Worm (Caenorhabditis elegans) whole organism, young adult: ENCODE results near the gene dhhc-14.
A peak's percentile ranks its signal among the peaks of the same experiment; 100 is the strongest.

Experiments
- B0019.2 ChIP-seq: fragments of 200-800 bp; sonication (Bioruptor generic); conservative IDR thresholded peaks from 2 replicates; pipeline ENCODE4 v1.3.6; 2022; ENCODE audit warnings: missing genetic modification reagents, missing genetic modification characterization, missing compliant biosample characterization
- F10E7.11 ChIP-seq: sonication (generic microtip); optimal IDR thresholded peaks from 2 replicates; lab custom pipeline; 2017; ENCODE audit warnings: mild to moderate bottlenecking, missing genetic modification characterization, moderate library complexity, missing compliant biosample characterization
- F49E8.2 ChIP-seq: sonication (generic microtip); optimal IDR thresholded peaks from 3 replicates; lab custom pipeline; 2017; ENCODE audit warnings: missing genetic modification characterization, mild to moderate bottlenecking, missing compliant biosample characterization, antibody characterized with exemption, moderate library complexity; ENCODE audit not compliant: insufficient read depth
- F57C9.4 ChIP-seq: sonication (generic microtip); optimal IDR thresholded peaks from 2 replicates; lab custom pipeline; 2017; ENCODE audit warnings: mild to moderate bottlenecking, missing genetic modification characterization, missing compliant biosample characterization
- T07F8.4 ChIP-seq: sonication (generic microtip); optimal IDR thresholded peaks from 2 replicates; lab custom pipeline; 2016; ENCODE audit warnings: mild to moderate bottlenecking, missing genetic modification characterization, moderate library complexity, missing compliant biosample characterization
- Y53G8AR.9 ChIP-seq: fragments of 200-800 bp; sonication (Bioruptor generic); conservative IDR thresholded peaks from 2 replicates; pipeline ENCODE4 v1.3.6; 2022; ENCODE audit warnings: missing genetic modification reagents, missing genetic modification characterization, missing compliant biosample characterization
- ama-1 ChIP-seq, 3 experiments: fragments of 150-350 bp in 1 of 3; sonication (generic microtip) in 2 of 3; optimal IDR thresholded peaks; 2 replicates each; lab custom pipeline; 2014 to 2018; ENCODE audit warnings: missing biosample characterization in 2 of 3, missing genetic modification characterization in 2 of 3, missing genetic modification reagents in 2 of 3
- aptf-3 ChIP-seq: fragments of 200-800 bp; sonication (Bioruptor generic); IDR thresholded peaks from 2 replicates; pipeline ENCODE4 v1.3.6; 2022; ENCODE audit warnings: missing genetic modification characterization, missing compliant biosample characterization
- atf-7 ChIP-seq: sonication (generic microtip); optimal IDR thresholded peaks from 2 replicates; lab custom pipeline; 2017; ENCODE audit warnings: mild to moderate bottlenecking, missing genetic modification characterization, missing compliant biosample characterization
- athp-1 ChIP-seq: sonication (generic microtip); optimal IDR thresholded peaks from 2 replicates; lab custom pipeline; 2017; ENCODE audit warnings: mild to moderate bottlenecking, missing genetic modification characterization, missing compliant biosample characterization
- ccch-3 ChIP-seq: fragments of 200-800 bp; sonication (Bioruptor generic); optimal IDR thresholded peaks from 2 replicates; lab custom pipeline; 2018; ENCODE audit warnings: mild to moderate bottlenecking, missing genetic modification characterization, missing compliant biosample characterization
- cebp-2 ChIP-seq: fragments of 200-800 bp; sonication (Bioruptor generic); IDR thresholded peaks from 2 replicates; pipeline ENCODE4 v1.3.6; 2022; ENCODE audit warnings: missing genetic modification characterization, missing compliant biosample characterization
- ceh-100 ChIP-seq: fragments of 200-800 bp; sonication (Bioruptor generic); IDR thresholded peaks from 2 replicates; pipeline ENCODE4 v1.3.6; 2022; ENCODE audit warnings: missing genetic modification reagents, missing genetic modification characterization, missing compliant biosample characterization
- ceh-27 ChIP-seq: fragments of 200-800 bp; sonication (Bioruptor generic); optimal IDR thresholded peaks from 2 replicates; lab custom pipeline; 2018; ENCODE audit warnings: mild to moderate bottlenecking, missing genetic modification characterization, moderate library complexity, missing compliant biosample characterization
- ceh-58 ChIP-seq: fragments of 200-800 bp; sonication (Bioruptor generic); IDR thresholded peaks from 2 replicates; pipeline ENCODE4 v1.3.6; 2022; ENCODE audit warnings: missing genetic modification characterization, missing compliant biosample characterization
- ceh-79 ChIP-seq: sonication (generic microtip); optimal IDR thresholded peaks from 2 replicates; lab custom pipeline; 2017; ENCODE audit warnings: mild to moderate bottlenecking, missing genetic modification characterization, missing compliant biosample characterization
- chd-7 ChIP-seq: sonication (generic microtip); optimal IDR thresholded peaks from 2 replicates; lab custom pipeline; 2016; ENCODE audit warnings: mild to moderate bottlenecking, missing genetic modification characterization, moderate library complexity, missing compliant biosample characterization
- dox-1 ChIP-seq: fragments of 200-800 bp; sonication (Bioruptor generic); IDR thresholded peaks from 2 replicates; pipeline ENCODE4 v1.3.6; 2022; ENCODE audit warnings: missing genetic modification reagents, missing genetic modification characterization, missing compliant biosample characterization
- egl-44 ChIP-seq: fragments of 200-800 bp; sonication (Bioruptor generic); IDR thresholded peaks from 2 replicates; pipeline ENCODE4 v1.3.6; 2022; ENCODE audit warnings: missing genetic modification reagents, missing genetic modification characterization, missing compliant biosample characterization
- ets-4 ChIP-seq: fragments of 200-800 bp; sonication (Bioruptor generic); optimal IDR thresholded peaks from 2 replicates; lab custom pipeline; 2018; ENCODE audit warnings: mild to moderate bottlenecking, missing genetic modification characterization, missing compliant biosample characterization
- fkh-3 ChIP-seq: sonication (generic microtip); optimal IDR thresholded peaks from 2 replicates; lab custom pipeline; 2016; ENCODE audit warnings: mild to moderate bottlenecking, missing genetic modification characterization, missing compliant biosample characterization
- let-526 ChIP-seq: fragments of 200-800 bp; sonication (Bioruptor generic); IDR thresholded peaks from 2 replicates; pipeline ENCODE4 v1.3.6; 2022; ENCODE audit warnings: missing genetic modification reagents, missing genetic modification characterization, missing compliant biosample characterization
- let-607 ChIP-seq, 2 experiments: fragments of 200-800 bp in 1 of 2; sonication (Bioruptor generic) in 1 of 2; sonication (generic microtip) in 1 of 2; optimal IDR thresholded peaks; 2 replicates each; lab custom pipeline; 2016 to 2018; ENCODE audit warnings: mild to moderate bottlenecking in 2 of 2, missing compliant biosample characterization in 2 of 2, missing genetic modification characterization in 2 of 2, moderate library complexity in 2 of 2, missing genotype in 1 of 2
- lin-35 ChIP-seq, 3 experiments: fragments of 150-350 bp in 2 of 3; sonication (generic microtip) in 1 of 3; optimal IDR thresholded peaks; 2 replicates each; lab custom pipeline; 2014 to 2018; ENCODE audit warnings: missing biosample characterization in 3 of 3, missing genetic modification characterization in 3 of 3, missing genetic modification reagents in 3 of 3
- lin-40 ChIP-seq: sonication (generic microtip); optimal IDR thresholded peaks from 2 replicates; lab custom pipeline; 2016; ENCODE audit warnings: missing genetic modification characterization, mild to moderate bottlenecking, missing compliant biosample characterization, missing genotype, missing genetic modification reagents
- lir-1 ChIP-seq: fragments of 200-800 bp; sonication (Bioruptor generic); conservative IDR thresholded peaks from 2 replicates; pipeline ENCODE4 v1.3.6; 2022; ENCODE audit warnings: missing genetic modification reagents, missing genetic modification characterization, missing compliant biosample characterization
- mel-28 ChIP-seq: sonication (generic microtip); optimal IDR thresholded peaks from 2 replicates; lab custom pipeline; 2016; ENCODE audit warnings: borderline replicate concordance, mild to moderate bottlenecking, missing genetic modification characterization, missing compliant biosample characterization
- nfyb-1 ChIP-seq: fragments of 200-800 bp; sonication (Bioruptor generic); IDR thresholded peaks from 2 replicates; pipeline ENCODE4 v1.3.6; 2022; ENCODE audit warnings: missing genetic modification reagents, missing genetic modification characterization, missing compliant biosample characterization
- nhr-80 ChIP-seq: sonication (generic microtip); optimal IDR thresholded peaks from 2 replicates; lab custom pipeline; 2016; ENCODE audit warnings: missing genetic modification characterization, missing compliant biosample characterization
- rpc-1 ChIP-seq, 2 experiments: fragments of 150-350 bp in 1 of 2; sonication (generic microtip) in 1 of 2; optimal IDR thresholded peaks; 2 replicates each; lab custom pipeline; 2014 to 2018; ENCODE audit warnings: missing biosample characterization in 1 of 2, missing genetic modification characterization in 1 of 2, missing genetic modification reagents in 1 of 2, missing genotype in 1 of 2
- somi-1 ChIP-seq: fragments of 200-800 bp; sonication (Bioruptor generic); optimal IDR thresholded peaks from 2 replicates; lab custom pipeline; 2018; ENCODE audit warnings: mild to moderate bottlenecking, missing genetic modification characterization, missing compliant biosample characterization
- tlf-1 ChIP-seq: fragments of 200-800 bp; sonication (Bioruptor generic); optimal IDR thresholded peaks from 2 replicates; lab custom pipeline; 2018; ENCODE audit warnings: mild to moderate bottlenecking, missing genetic modification characterization, missing compliant biosample characterization
- zfh-2 ChIP-seq: fragments of 200-800 bp; sonication (Bioruptor generic); conservative IDR thresholded peaks from 2 replicates; pipeline ENCODE4 v1.3.6; 2022; ENCODE audit warnings: missing genetic modification reagents, missing genetic modification characterization, missing compliant biosample characterization

dhhc-14 gene

ce11 chrX:8567166-8567565 is 15.1 kb downstream of the dhhc-14 start (continued):
- TF ChIP-seq lin-40 (tag; lab: Kevin White, UChicago) (peak; percentile 34), Y53G8AR.9 (GFP tag; lab: Robert Waterston, UW) (no peak), ceh-58 (GFP tag; lab: Robert Waterston, UW) (no peak), tlf-1 (GFP tag; lab: Kevin White, UChicago) (no peak)

DNA sequence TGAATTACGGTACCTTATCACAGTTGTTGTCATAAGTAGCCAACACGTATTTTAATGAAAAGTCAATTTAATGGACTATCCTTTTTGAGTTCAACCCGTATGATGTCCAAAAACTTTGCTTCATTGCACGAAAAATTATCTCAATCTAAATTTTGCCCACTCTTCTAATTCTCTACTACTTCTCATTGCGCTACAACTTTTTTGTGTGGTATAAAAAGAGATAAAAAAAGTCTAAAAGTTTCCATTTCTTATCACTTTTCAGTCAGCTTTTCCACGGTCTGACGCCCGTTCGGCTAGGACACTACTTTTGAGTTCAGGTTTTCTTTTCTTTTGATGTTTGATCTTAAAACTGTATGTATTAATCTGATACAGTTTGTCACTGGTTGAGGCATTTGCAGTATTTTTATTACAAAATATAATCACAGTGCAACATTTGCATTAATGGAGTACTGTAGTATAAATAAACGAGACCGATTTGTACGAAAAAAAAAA is 15.8 kb downstream of the dhhc-14 start:
- TF ChIP-seq ccch-3 (GFP tag; lab: Kevin White, UChicago) (no peak), lir-1 (no peak), ceh-100 (GFP tag; lab: Robert Waterston, UW) (no peak), somi-1 (GFP tag; lab: Kevin White, UChicago) (no peak), T07F8.4 (tag; lab: Kevin White, UChicago) (no peak), let-526 (GFP tag; lab: Robert Waterston, UW) (no peak), ets-4 (GFP tag; lab: Kevin White, UChicago) (no peak), lin-35 (GFP tag; optimal IDR thresholded peaks at IDR 0.05; lab: Kevin White, UChicago) (no peak), B0019.2 (GFP tag; lab: Robert Waterston, UW) (no peak), athp-1 (tag; lab: Kevin White, UChicago) (no peak), egl-44 (GFP tag; lab: Robert Waterston, UW) (no peak), mel-28 (tag; lab: Kevin White, UChicago) (no peak), fkh-3 (tag; lab: Kevin White, UChicago) (no peak), nfyb-1 (no peak), ceh-79 (tag; lab: Kevin White, UChicago) (no peak), F57C9.4 (tag; lab: Kevin White, UChicago) (no peak), rpc-1 (optimal IDR thresholded peaks at IDR 0.05; lab: Kevin White, UChicago) (no peak), rpc-1 (tag; optimal IDR thresholded peaks at IDR 0.05; lab: Kevin White, UChicago) (no peak), ama-1 (optimal IDR thresholded peaks at IDR 0.05; lab: Kevin White, UChicago) (no peak), ama-1 (GFP tag; optimal IDR thresholded peaks at IDR 0.05; lab: Kevin White, UChicago) (no peak)

DNA sequence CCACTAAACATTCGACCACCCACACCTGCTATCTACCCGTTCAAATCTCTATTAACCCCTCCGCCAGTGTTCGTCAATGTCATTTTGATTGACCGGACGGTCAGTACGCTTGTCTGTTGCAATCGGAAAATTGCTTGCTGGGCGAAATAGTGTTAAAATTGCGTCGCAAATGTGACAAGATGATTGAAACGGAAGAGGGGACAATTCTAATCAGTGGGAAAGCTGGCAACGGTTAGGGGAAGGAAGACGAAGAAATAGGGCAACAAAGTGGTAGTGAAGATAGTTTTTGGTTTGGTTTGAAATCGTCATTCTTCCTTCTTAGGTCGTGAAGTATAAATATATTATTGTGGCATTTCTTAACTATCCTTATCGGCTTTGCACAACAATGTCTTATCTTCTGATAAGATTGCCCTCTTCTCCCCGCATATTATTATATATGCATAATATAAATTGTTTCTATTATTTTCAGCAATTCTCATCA is 16.4 kb downstream of the dhhc-14 start:
- TF ChIP-seq atf-7 (tag; lab: Kevin White, UChicago) (peak; percentile 4), aptf-3 (no peak), F10E7.11 (tag; lab: Kevin White, UChicago) (no peak), nhr-80 (tag; lab: Kevin White, UChicago) (peak; percentile 90), chd-7 (tag; lab: Kevin White, UChicago) (no peak), ets-4 (GFP tag; lab: Kevin White, UChicago) (peak; percentile 78), cebp-2 (GFP tag; lab: Robert Waterston, UW) (no peak), B0019.2 (GFP tag; lab: Robert Waterston, UW) (no peak), F49E8.2 (tag; lab: Kevin White, UChicago) (no peak), let-607 (tag; optimal IDR thresholded peaks at IDR 0.05; lab: Kevin White, UChicago) (peak in 1 of 2 experiments; percentile 23), F57C9.4 (tag; lab: Kevin White, UChicago) (no peak), dox-1 (peak; percentile 73)

DNA sequence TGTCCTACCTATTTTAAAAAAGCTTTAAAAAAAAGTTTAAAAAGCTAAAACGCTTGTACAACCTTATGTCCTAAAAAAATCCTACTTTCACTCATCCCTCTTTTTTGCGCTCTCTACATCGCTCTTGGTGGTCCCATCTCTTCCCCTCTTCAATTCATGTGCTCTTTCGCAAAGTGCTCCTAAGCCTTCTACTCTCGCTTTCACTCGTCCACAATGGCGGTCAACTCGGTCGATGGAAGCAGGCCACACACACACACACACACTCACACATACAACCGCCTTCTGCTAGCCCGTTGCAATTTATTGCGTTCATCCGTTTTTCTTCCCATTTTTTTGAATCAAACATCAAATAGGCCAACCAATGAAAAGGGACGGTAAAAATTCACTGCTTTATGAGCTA is 17.1 kb downstream of the dhhc-14 start:
- TF ChIP-seq atf-7 (tag; lab: Kevin White, UChicago), result no peak
- peak; percentile 26 for TF ChIP-seq ceh-27 (GFP tag; lab: Kevin White, UChicago)
- no peak for TF ChIP-seq F57C9.4 (tag; lab: Kevin White, UChicago)
- TF ChIP-seq zfh-2, result 0 out of 2 replicates have a peak, but pooled peaks have one; percentile 15
- TF ChIP-seq, all 124 proteins: peak for 2
